Worm (Caenorhabditis elegans): ENCODE results near the gene Y116A8B.1.

- TF ChIP-seq unc-62 (GFP tag; optimal IDR thresholded peaks at IDR 0.05), result no peak
- TF ChIP-seq nhr-2 (tag; optimal IDR thresholded peaks at IDR 0.05), result no peak
- TF ChIP-seq blmp-1 (tag; optimal IDR thresholded peaks at IDR 0.05), result no peak
These were observed 46.2 kb downstream of the Y116A8B.1 start, which contains the start of gene ZK550.6 for ce11 chrIV:17262385-17262784.
